Fruit fly (Drosophila melanogaster): ENCODE data around the gene IntS14.

DNA sequence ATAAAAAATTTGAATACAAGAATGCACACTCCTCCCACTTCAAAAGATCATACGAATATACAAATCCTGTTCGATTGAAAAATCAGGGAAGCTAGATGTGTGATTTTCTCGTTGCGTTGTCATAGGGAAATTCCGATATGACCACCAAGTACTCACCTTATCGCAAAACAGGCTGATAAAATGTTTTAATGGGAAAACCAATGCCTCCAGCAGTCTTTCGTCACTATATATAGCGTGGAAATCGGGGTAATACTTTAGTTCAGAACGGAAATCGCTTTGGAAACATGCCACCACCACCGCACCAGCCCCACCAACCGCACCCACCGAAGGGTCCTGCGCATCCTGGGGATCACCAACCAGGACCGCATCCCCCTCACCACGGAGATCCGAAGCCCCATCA, 34.9 kb downstream of the IntS14 start, which contains the start of the genes CG5139 and CG43348:
- TF ChIP-seq Dll (optimal IDR thresholded peaks at IDR 0.05) = no peak
- TF ChIP-seq usp (GFP tag; optimal IDR thresholded peaks at IDR 0.05) = no peak

All from whole organism.